Worm (Caenorhabditis elegans) whole organism, late embryonic: ENCODE data around the gene sax-7.
"Not testable (repeated sequence)": the region's sequence is repeated elsewhere in the genome, so short reads cannot be mapped to it uniquely, and the experiment has no call there.

ENCODE experiments used
- C08G9.2 ChIP-seq: sonication (generic microtip); optimal IDR thresholded peaks from 2 replicates; lab custom pipeline; 2016; ENCODE audit warnings: mild to moderate bottlenecking, missing genetic modification characterization, moderate library complexity, missing compliant biosample characterization
- C38D4.7 ChIP-seq: fragments of 200-800 bp; sonication (Bioruptor generic); optimal IDR thresholded peaks from 2 replicates; lab custom pipeline; 2018; ENCODE audit warnings: mild to moderate bottlenecking, missing genetic modification characterization, moderate library complexity, missing compliant biosample characterization
- F13H6.1 ChIP-seq: sonication (generic microtip); optimal IDR thresholded peaks from 2 replicates; lab custom pipeline; 2016; ENCODE audit warnings: missing genetic modification characterization, missing compliant biosample characterization
- K02D7.2 ChIP-seq: sonication (generic microtip); optimal IDR thresholded peaks from 2 replicates; lab custom pipeline; 2017; ENCODE audit warnings: mild to moderate bottlenecking, missing genetic modification characterization, missing compliant biosample characterization
- K09A11.1 ChIP-seq: sonication (generic microtip); optimal IDR thresholded peaks from 2 replicates; lab custom pipeline; 2017; ENCODE audit warnings: antibody characterized with exemption, mild to moderate bottlenecking, missing genetic modification characterization, missing compliant biosample characterization; ENCODE audit not compliant: insufficient read depth
- T23F11.4 ChIP-seq: fragments of 200-800 bp; sonication (Bioruptor generic); optimal IDR thresholded peaks from 2 replicates; lab custom pipeline; 2018; ENCODE audit warnings: mild to moderate bottlenecking, missing genetic modification characterization, missing compliant biosample characterization
- Y22D7AL.16 ChIP-seq: sonication (generic microtip); optimal IDR thresholded peaks from 2 replicates; lab custom pipeline; 2016; ENCODE audit warnings: missing genetic modification characterization, missing compliant biosample characterization
- ahr-1 ChIP-seq: sonication (generic microtip); optimal IDR thresholded peaks from 2 replicates; lab custom pipeline; 2016; ENCODE audit warnings: missing genetic modification characterization, missing compliant biosample characterization
- ceh-14 ChIP-seq: sonication (generic microtip); optimal IDR thresholded peaks from 2 replicates; lab custom pipeline; 2016; ENCODE audit warnings: missing genotype, missing genetic modification characterization, missing compliant biosample characterization
- ceh-30 ChIP-seq: fragments of 150-350 bp; optimal IDR thresholded peaks from 2 replicates; lab custom pipeline; 2014; ENCODE audit warnings: missing biosample characterization, missing genetic modification characterization
- ceh-31 ChIP-seq: sonication (generic microtip); optimal IDR thresholded peaks from 2 replicates; lab custom pipeline; 2016; ENCODE audit warnings: missing genetic modification characterization, missing compliant biosample characterization
- ceh-34 ChIP-seq: sonication (generic microtip); optimal IDR thresholded peaks from 2 replicates; lab custom pipeline; 2016; ENCODE audit warnings: mild to moderate bottlenecking, missing genetic modification characterization, missing compliant biosample characterization
- ceh-45 ChIP-seq: fragments of 200-800 bp; sonication (Bioruptor generic); IDR thresholded peaks from 2 replicates; pipeline ENCODE4 v1.3.6; 2022; ENCODE audit warnings: missing genetic modification reagents, missing genetic modification characterization, missing compliant biosample characterization
- ceh-9 ChIP-seq: sonication (generic microtip); optimal IDR thresholded peaks from 2 replicates; lab custom pipeline; 2016; ENCODE audit warnings: mild to moderate bottlenecking, missing genetic modification characterization, inconsistent platforms, missing compliant biosample characterization
- che-1 ChIP-seq: sonication (generic microtip); optimal IDR thresholded peaks from 2 replicates; lab custom pipeline; 2016; ENCODE audit warnings: mild to moderate bottlenecking, missing genetic modification characterization, missing compliant biosample characterization
- elt-2 ChIP-seq: sonication (generic microtip); optimal IDR thresholded peaks from 2 replicates; lab custom pipeline; 2016; ENCODE audit warnings: missing genetic modification reagents, missing genetic modification characterization, missing compliant biosample characterization
- elt-4 ChIP-seq: sonication (generic microtip); optimal IDR thresholded peaks from 2 replicates; lab custom pipeline; 2016; ENCODE audit warnings: missing genetic modification characterization, missing compliant biosample characterization
- eyg-1 ChIP-seq: sonication (generic microtip); optimal IDR thresholded peaks from 2 replicates; lab custom pipeline; 2016; ENCODE audit warnings: missing genotype, missing genetic modification characterization, missing compliant biosample characterization
- gmeb-2 ChIP-seq: sonication (generic microtip); optimal IDR thresholded peaks from 2 replicates; lab custom pipeline; 2016; ENCODE audit warnings: missing genetic modification characterization, inconsistent platforms, missing compliant biosample characterization
- hlh-13 ChIP-seq: fragments of 200-800 bp; sonication (Bioruptor generic); optimal IDR thresholded peaks from 2 replicates; lab custom pipeline; 2018; ENCODE audit warnings: mild to moderate bottlenecking, missing genetic modification characterization, missing compliant biosample characterization
- hlh-6 ChIP-seq: sonication (generic microtip); optimal IDR thresholded peaks from 2 replicates; lab custom pipeline; 2016; ENCODE audit warnings: missing genotype, missing genetic modification characterization, missing compliant biosample characterization
- lim-6 ChIP-seq: sonication (generic microtip); optimal IDR thresholded peaks from 2 replicates; lab custom pipeline; 2016; ENCODE audit warnings: missing genetic modification characterization, missing compliant biosample characterization
- nfya-1 ChIP-seq: sonication (generic microtip); optimal IDR thresholded peaks from 2 replicates; lab custom pipeline; 2017; ENCODE audit warnings: missing genetic modification characterization, mild to moderate bottlenecking, missing compliant biosample characterization, antibody characterized with exemption, moderate library complexity
- nhr-11 ChIP-seq: fragments of 150-350 bp; optimal IDR thresholded peaks from 2 replicates; lab custom pipeline; 2014; ENCODE audit warnings: missing biosample characterization, missing genetic modification characterization
- nhr-232 ChIP-seq: sonication (generic microtip); optimal IDR thresholded peaks from 2 replicates; lab custom pipeline; 2016; ENCODE audit warnings: missing genetic modification characterization, missing compliant biosample characterization
- npax-4 ChIP-seq: sonication (generic microtip); optimal IDR thresholded peaks from 2 replicates; lab custom pipeline; 2016; ENCODE audit warnings: missing genetic modification characterization, missing compliant biosample characterization
- pax-1 ChIP-seq: fragments of 150-350 bp; optimal IDR thresholded peaks from 2 replicates; lab custom pipeline; 2014; ENCODE audit warnings: missing biosample characterization, missing genetic modification characterization
- pha-4 ChIP-seq: fragments of 150-350 bp; optimal IDR thresholded peaks from 2 replicates; lab custom pipeline; 2018; ENCODE audit warnings: missing biosample characterization, missing genetic modification reagents, missing genetic modification characterization
- sdc-2 ChIP-seq: sonication (generic microtip); optimal IDR thresholded peaks from 2 replicates; lab custom pipeline; 2016; ENCODE audit warnings: missing genotype, missing genetic modification characterization, missing compliant biosample characterization
- syd-9 ChIP-seq: sonication (generic microtip); optimal IDR thresholded peaks from 2 replicates; lab custom pipeline; 2016; ENCODE audit warnings: mild to moderate bottlenecking, missing genetic modification characterization, moderate library complexity, missing compliant biosample characterization
- tbx-2 ChIP-seq: sonication (generic microtip); optimal IDR thresholded peaks from 2 replicates; lab custom pipeline; 2016; ENCODE audit warnings: missing genetic modification characterization, missing compliant biosample characterization
- tbx-7 ChIP-seq: sonication (generic microtip); optimal IDR thresholded peaks from 2 replicates; lab custom pipeline; 2016; ENCODE audit warnings: missing genotype, missing genetic modification characterization, missing compliant biosample characterization
- ttx-3 ChIP-seq: sonication (generic microtip); optimal IDR thresholded peaks from 2 replicates; lab custom pipeline; 2016; ENCODE audit warnings: missing genetic modification reagents, missing genetic modification characterization, missing compliant biosample characterization
- zip-5 ChIP-seq: sonication (generic microtip); optimal IDR thresholded peaks from 2 replicates; lab custom pipeline; 2016; ENCODE audit warnings: missing genetic modification characterization, missing compliant biosample characterization

Gene sax-7

ce11 chrIV:8118790-8119189 lies 56.3 kb downstream of the sax-7 start, which contains the start of gene F42G8.8:
TSS of gene F42G8.8 (plus strand) at chrIV:8119090.
- TF ChIP-seq zip-5 (no peak), tbx-7 (tag; lab: Kevin White, UChicago) (no peak), npax-4 (tag; lab: Kevin White, UChicago) (no peak)

- not testable (repeated sequence) for TF ChIP-seq gmeb-2, elt-4, eyg-1 (tag; lab: Kevin White, UChicago)
Measured at ce11 chrIV:8122349-8122748, 59.9 kb downstream of the sax-7 start, which contains the start of gene erp-44.3. TSS of gene erp-44.3 (plus strand) at chrIV:8122649.

DNA sequence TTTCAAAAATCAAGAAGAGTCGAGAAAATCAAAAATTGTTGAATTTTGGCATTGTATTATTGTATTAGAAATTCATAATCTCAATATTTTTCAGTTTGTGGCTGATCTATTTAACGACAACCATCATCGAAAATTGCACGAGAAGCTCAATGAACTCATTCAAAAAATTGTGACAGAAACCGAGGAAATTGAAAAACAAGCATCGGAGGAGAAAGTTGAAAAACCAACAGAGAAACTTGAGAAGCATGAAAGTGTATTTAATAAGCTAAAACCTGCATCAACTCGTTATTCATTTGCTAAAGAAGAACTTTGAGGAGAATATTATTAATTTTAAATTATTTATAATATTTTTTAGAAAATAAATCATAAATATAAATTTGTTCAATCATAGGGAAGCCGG lies 64.4 kb downstream of the sax-7 start, which contains the start of gene ceph-41:
ceph-41 (plus strand) TSS at position 301 of the 400 bp plus-strand sequence.
- no peak for TF ChIP-seq tbx-7 (tag; lab: Kevin White, UChicago)
- no peak for TF ChIP-seq tbx-2 (tag; lab: Kevin White, UChicago)
- no peak for TF ChIP-seq K02D7.2 (tag; lab: Kevin White, UChicago)
- no peak for TF ChIP-seq ceh-45 (GFP tag; lab: Robert Waterston, UW)
- TF ChIP-seq ceh-9 (tag; lab: Kevin White, UChicago), result no peak
- TF ChIP-seq pax-1, result no peak
- TF ChIP-seq ceh-34 (tag; lab: Kevin White, UChicago), result no peak
- no peak for TF ChIP-seq ceh-31 (tag; lab: Kevin White, UChicago)
- TF ChIP-seq lim-6 (tag; lab: Kevin White, UChicago), result no peak
- TF ChIP-seq ahr-1 (tag; lab: Kevin White, UChicago), result no peak
- TF ChIP-seq sdc-2 (tag; lab: Kevin White, UChicago), result no peak
- no peak for TF ChIP-seq che-1 (tag; lab: Kevin White, UChicago)

ce11 chrIV:8127430-8127829 lies 65.0 kb downstream of the sax-7 start:
- TF ChIP-seq T23F11.4 (GFP tag; lab: Kevin White, UChicago) (no peak), K02D7.2 (tag; lab: Kevin White, UChicago) (no peak), F13H6.1 (tag; lab: Kevin White, UChicago) (no peak), hlh-6 (tag; lab: Kevin White, UChicago) (no peak), nhr-11 (no peak), tbx-2 (tag; lab: Kevin White, UChicago) (no peak), pax-1 (no peak), ttx-3 (tag; lab: Kevin White, UChicago) (no peak), C08G9.2 (no peak), zip-5 (no peak)

DNA sequence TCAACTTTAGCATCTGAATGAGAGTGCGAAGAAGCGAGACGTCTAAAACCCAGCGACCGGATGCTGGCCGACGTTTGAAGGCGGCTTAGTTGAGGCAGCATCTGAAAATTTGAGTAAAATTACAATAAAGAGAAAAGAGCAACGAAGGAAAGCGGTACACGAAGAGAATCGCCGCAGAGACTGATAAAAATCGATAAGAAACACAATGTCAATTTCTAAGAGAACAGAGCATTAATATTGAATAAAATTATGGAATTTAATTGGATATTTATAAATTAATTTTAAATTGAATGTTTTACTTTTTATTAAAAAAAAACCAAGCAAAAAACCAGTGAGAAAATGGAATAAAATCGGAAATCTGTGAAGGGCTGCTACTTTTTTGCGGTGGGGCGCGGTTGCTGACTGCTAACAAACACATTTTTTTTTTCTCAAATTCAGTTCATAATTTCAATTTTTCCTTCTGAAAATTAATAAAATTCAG lies 67.7 kb downstream of the sax-7 start, which contains the start of the genes ndub-11 and moc-3:
ndub-11 (minus strand) TSS at position 101 of the 481 bp plus-strand sequence.
moc-3 (plus strand) TSS at position 431 of the 481 bp plus-strand sequence.
- TF ChIP-seq nfya-1, result no peak
- TF ChIP-seq pha-4, result no peak
- TF ChIP-seq nhr-232 (tag; lab: Kevin White, UChicago), result no peak
- no peak for TF ChIP-seq K09A11.1
- no peak for TF ChIP-seq Y22D7AL.16
- TF ChIP-seq syd-9 (tag; lab: Kevin White, UChicago), result no peak
- TF ChIP-seq elt-2 (tag; lab: Kevin White, UChicago), result no peak
- TF ChIP-seq ceh-30 (tag; lab: Kevin White, UChicago), result no peak
- no peak for TF ChIP-seq hlh-13 (GFP tag; lab: Kevin White, UChicago)
- no peak for TF ChIP-seq C38D4.7
- TF ChIP-seq ceh-14 (tag; lab: Kevin White, UChicago), result no peak
- TF ChIP-seq, all 69 proteins: peak for 0
